Worm (Caenorhabditis elegans) whole organism, L2 larva: ENCODE measurements around the gene C14C11.4.

Experiments
- ZK546.5 ChIP-seq: sonication (generic microtip); optimal IDR thresholded peaks from 2 replicates; lab custom pipeline; 2017; ENCODE audit warnings: missing biosample characterization, missing genetic modification characterization
- blmp-1 ChIP-seq: sonication (generic microtip); optimal IDR thresholded peaks from 2 replicates; lab custom pipeline; 2017; ENCODE audit warnings: missing genetic modification characterization, mild to moderate bottlenecking, missing compliant biosample characterization, antibody characterized with exemption, moderate library complexity; ENCODE audit not compliant: insufficient read depth
- lin-13 ChIP-seq: fragments of 150-350 bp; optimal IDR thresholded peaks from 2 replicates; lab custom pipeline; 2014; ENCODE audit warnings: missing biosample characterization, missing genetic modification reagents, missing genetic modification characterization
- lin-39 ChIP-seq: fragments of 150-350 bp; optimal IDR thresholded peaks from 2 replicates; lab custom pipeline; 2014; ENCODE audit warnings: missing biosample characterization, missing genetic modification reagents, missing genetic modification characterization
- lsy-2 ChIP-seq, 2 experiments: fragments of 150-350 bp in 1 of 2; sonication (generic microtip) in 1 of 2; optimal IDR thresholded peaks; 2 replicates each; lab custom pipeline; 2014 to 2017; ENCODE audit warnings: missing biosample characterization in 2 of 2, missing genetic modification characterization in 2 of 2
- mdl-1 ChIP-seq, 2 experiments: fragments of 150-350 bp in 1 of 2; sonication (generic microtip) in 1 of 2; optimal IDR thresholded peaks; 2 replicates each; lab custom pipeline; 2017; ENCODE audit warnings: missing biosample characterization in 2 of 2, missing genetic modification characterization in 2 of 2
- nhr-12 ChIP-seq: fragments of 150-350 bp; optimal IDR thresholded peaks from 2 replicates; lab custom pipeline; 2014; ENCODE audit warnings: missing biosample characterization, missing genetic modification characterization
- nhr-237 ChIP-seq: fragments of 150-350 bp; optimal IDR thresholded peaks from 2 replicates; lab custom pipeline; 2014; ENCODE audit warnings: missing biosample characterization, missing genetic modification characterization
- nhr-25 ChIP-seq: fragments of 150-350 bp; sonication (generic microtip); optimal IDR thresholded peaks from 3 replicates; lab custom pipeline; 2014; ENCODE audit warnings: missing biosample characterization, missing genetic modification characterization
- nhr-77 ChIP-seq: fragments of 150-350 bp; optimal IDR thresholded peaks from 2 replicates; lab custom pipeline; 2014; ENCODE audit warnings: missing biosample characterization, missing genetic modification characterization
- unc-39 ChIP-seq: fragments of 150-350 bp; optimal IDR thresholded peaks from 2 replicates; lab custom pipeline; 2014; ENCODE audit warnings: missing biosample characterization, missing genetic modification characterization

DNA sequence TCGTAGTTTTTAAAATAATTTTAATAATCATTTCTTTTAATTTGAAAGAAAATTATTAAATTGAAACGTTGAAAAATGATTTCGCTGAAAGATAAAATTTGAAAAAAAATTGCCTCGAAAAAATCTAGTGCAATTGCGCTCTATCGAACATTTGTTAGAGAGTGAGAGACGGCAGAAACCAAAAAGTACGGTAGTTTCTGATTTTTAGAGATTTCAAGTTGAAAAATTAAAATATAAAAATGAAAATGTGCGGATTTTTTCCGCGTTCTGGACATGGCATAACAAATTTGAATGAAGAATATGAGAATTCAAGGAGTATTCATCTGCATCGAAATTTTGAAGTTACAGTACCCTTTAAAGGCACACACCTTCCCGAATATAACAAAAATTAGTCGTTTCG, 28.0 kb upstream of the C14C11.4 start:
- TF ChIP-seq nhr-77 (tag; lab: Kevin White, UChicago) (no peak), mdl-1 (tag; optimal IDR thresholded peaks at IDR 0.05; lab: Kevin White, UChicago) (no peak), unc-39 (tag; lab: Kevin White, UChicago) (no peak), nhr-25 (tag; lab: Kevin White, UChicago) (no peak), lsy-2 (tag; optimal IDR thresholded peaks at IDR 0.05; lab: Kevin White, UChicago) (peak in 1 of 2 experiments; percentile 73), ZK546.5 (tag; lab: Kevin White, UChicago) (no peak), nhr-237 (no peak), nhr-12 (tag; lab: Kevin White, UChicago) (no peak), lin-39 (tag; lab: Kevin White, UChicago) (no peak), blmp-1 (tag; lab: Kevin White, UChicago) (no peak), lin-13 (GFP tag; lab: Kevin White, UChicago) (no peak)
